Worm (Caenorhabditis elegans) whole organism, mixed stage, embryonic: ENCODE results near the gene K06A9.3.

Source experiments
- ces-1 ChIP-seq: fragments of 150-350 bp; optimal IDR thresholded peaks from 2 replicates; lab custom pipeline; 2014; ENCODE audit warnings: missing biosample characterization, missing genetic modification reagents, missing genetic modification characterization
- unc-62 ChIP-seq: fragments of 150-350 bp; optimal IDR thresholded peaks from 2 replicates; lab custom pipeline; 2014; ENCODE audit warnings: missing biosample characterization, missing genetic modification reagents, missing genetic modification characterization
- ztf-11 ChIP-seq: fragments of 150-350 bp; optimal IDR thresholded peaks from 2 replicates; lab custom pipeline; 2014; ENCODE audit warnings: missing biosample characterization, missing genetic modification characterization

DNA sequence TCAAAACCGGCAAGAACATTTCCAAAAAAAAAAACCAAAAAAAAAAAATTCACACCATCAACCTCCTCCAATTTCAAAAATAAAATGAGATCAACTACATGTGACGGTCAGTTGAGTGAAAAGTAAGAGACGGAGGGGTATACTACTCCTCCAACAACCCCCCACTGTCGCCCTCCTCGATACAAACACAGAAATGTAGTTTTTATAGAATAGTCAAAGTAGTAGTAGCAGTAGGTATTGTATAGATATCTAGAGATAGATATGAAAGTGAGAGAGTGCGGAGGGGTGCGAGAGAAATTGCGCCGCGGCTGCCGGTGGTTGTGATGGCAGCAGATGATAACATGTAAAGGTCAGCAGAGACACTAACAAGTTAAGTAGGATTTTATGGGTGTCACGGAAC lies 7.8 kb downstream of the K06A9.3 start:
- TF ChIP-seq ztf-11 (no peak), unc-62 (GFP tag; lab: Kevin White, UChicago) (no peak), ces-1 (GFP tag; lab: Kevin White, UChicago) (no peak)
